Worm (Caenorhabditis elegans) whole organism, L4 larva: ENCODE data around the gene ttr-40.

Experiments used
- arid-1 ChIP-seq: fragments of 200-800 bp; sonication (Bioruptor generic); conservative IDR thresholded peaks from 2 replicates; pipeline ENCODE4 v1.3.6; 2022; ENCODE audit warnings: missing genetic modification reagents, missing genetic modification characterization, missing compliant biosample characterization
- nhr-237 ChIP-seq: sonication (generic microtip); optimal IDR thresholded peaks from 2 replicates; lab custom pipeline; 2017; ENCODE audit warnings: missing biosample characterization, missing genetic modification characterization
- tra-1 ChIP-seq: fragments of 200-800 bp; sonication (Bioruptor generic); IDR thresholded peaks from 2 replicates; pipeline ENCODE4 v1.3.6; 2022; ENCODE audit warnings: missing genetic modification reagents, missing genetic modification characterization, missing compliant biosample characterization

DNA sequence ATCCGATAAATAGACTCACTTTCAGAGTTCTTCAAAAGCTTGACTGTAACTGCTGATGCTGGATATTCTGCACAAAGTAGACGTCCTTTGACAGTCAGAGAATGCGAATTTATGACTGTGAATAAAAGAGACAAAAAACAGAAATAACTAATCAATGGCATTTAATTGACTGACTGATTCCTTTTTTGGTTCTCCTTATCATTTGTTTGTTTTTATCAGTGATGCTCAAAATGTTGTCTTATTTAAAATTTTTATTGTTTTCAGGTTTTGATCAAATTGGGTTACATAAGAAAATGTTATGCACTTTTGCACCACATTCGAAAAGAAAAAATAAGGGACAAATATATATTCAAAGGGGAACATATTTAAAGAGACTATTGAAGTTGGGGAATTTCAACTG lies 1.1 kb upstream of the ttr-40 start, which contains the start of gene ttr-49:
- no peak for TF ChIP-seq nhr-237 (tag; lab: Kevin White, UChicago)
- no peak for TF ChIP-seq arid-1 (GFP tag; lab: Robert Waterston, UW)
- TF ChIP-seq tra-1 (GFP tag; lab: Robert Waterston, UW): no peak
